Worm (Caenorhabditis elegans): ENCODE results near the gene sre-8.
"Not testable (repeated sequence)": the region's sequence is repeated elsewhere in the genome, so short reads cannot be mapped to it uniquely, and the experiment has no call there.

Gene sre-8

DNA sequence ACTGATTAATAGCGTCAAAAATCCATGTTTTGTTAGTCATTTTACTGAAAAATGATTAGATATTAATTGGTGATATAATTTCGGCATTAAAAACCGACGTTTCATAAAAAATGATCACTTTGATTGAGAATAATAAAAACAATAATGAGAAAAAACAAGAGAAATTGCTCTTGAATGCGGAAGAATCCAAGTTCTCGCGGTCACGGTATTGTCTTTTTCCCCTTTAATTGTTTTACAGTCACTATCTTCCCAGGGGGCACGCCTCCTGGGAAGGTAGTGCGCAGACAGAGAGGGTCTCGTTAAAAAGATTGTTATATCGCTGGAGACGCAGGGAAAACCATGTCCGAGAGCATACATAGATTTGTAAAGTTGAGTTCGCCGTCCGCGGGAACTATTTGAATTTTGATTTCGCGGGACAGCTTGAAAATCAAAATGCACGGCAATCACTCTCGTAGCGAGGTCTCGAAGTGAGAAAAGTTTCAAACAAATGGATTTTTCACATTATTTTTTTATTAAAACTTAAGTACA is 36.8 kb downstream of the sre-8 start, which contains the start of gene F14D7.2:
Gene F14D7.2 (minus strand): TSS at position 51 of the 528 bp plus-strand sequence.
- TF ChIP-seq dao-5 (tag; optimal IDR thresholded peaks at IDR 0.05) (no peak), W03F9.2 (tag; optimal IDR thresholded peaks at IDR 0.05) (no peak), him-1 (tag; optimal IDR thresholded peaks at IDR 0.05) (no peak)

DNA sequence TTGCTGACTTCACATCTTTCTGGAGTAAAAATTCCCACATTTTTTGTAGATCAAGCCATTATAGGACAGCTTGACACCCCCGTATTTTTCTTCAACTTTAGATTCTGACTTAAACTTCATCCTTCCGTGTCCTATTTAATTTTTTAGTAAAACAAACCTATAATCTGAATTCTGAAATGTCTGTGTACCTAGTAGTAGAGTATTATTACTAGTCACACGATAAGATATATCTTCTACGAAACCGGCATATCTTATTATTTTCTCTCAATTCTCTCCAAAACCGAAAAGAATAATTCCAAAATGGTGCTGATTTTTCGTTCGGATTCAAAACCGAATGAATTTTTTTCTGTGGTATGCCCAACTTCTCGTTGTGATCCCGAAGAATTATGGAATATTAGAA is 37.5 kb downstream of the sre-8 start, which contains the start of gene F14D7.9:
Gene F14D7.9 (plus strand): TSS at position 301 of the 400 bp plus-strand sequence.
- TF ChIP-seq him-1 (tag; optimal IDR thresholded peaks at IDR 0.05) (no peak), W03F9.2 (tag; optimal IDR thresholded peaks at IDR 0.05) (no peak), dao-5 (tag; optimal IDR thresholded peaks at IDR 0.05) (no peak)

DNA sequence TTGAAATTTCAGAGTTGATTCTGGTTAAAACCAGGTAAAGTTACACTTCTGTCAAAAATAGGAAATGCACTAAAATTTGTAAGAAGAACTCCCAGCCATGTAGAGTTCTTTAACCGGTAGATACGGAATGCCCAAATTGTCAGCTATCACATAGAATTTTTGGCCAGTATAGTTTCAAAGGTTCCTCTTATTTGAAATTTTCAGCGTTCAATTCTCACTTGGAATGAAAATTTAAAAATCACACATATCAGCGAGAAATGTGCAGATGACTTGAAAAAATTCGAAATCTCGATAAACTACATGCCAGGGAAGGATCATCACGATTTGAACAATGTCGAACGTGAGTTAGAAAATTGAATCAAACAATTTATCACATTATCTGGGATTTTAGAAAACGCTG is 39.6 kb downstream of the sre-8 start, which contains the start of gene F14D7.3:
Gene F14D7.3 (plus strand): TSS at position 301 of the 400 bp plus-strand sequence.
- no peak for TF ChIP-seq him-1 (tag; optimal IDR thresholded peaks at IDR 0.05)
- TF ChIP-seq dao-5 (tag; optimal IDR thresholded peaks at IDR 0.05), result no peak
- no peak for TF ChIP-seq W03F9.2 (tag; optimal IDR thresholded peaks at IDR 0.05)

DNA sequence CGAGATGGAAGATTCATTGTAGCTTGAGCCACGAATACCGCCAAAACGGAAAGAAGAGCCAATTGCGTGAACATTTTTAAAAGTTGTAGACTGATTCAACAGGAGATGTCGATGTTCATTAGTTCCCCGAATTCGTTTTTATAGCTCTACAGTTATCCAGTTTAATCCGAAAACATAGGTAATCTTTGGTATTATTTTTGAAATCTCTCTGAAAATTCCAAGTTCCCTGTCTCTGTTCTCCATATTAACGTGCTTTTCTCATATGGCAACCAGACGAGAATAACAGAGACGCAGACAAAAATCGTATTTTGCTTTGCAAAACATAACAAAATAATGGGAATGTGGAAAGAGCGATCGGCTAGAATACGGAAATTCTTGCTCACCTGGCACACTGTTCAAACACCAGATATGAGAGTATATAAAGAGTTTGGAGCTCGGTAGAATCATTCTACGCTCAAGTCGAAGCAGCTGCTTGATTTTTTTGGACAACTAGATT is 42.7 kb downstream of the sre-8 start, which contains the start of the genes spig-3 and F14D7.12:
Gene spig-3 (minus strand): TSS at position 101 of the 496 bp plus-strand sequence.
Gene F14D7.12 (plus strand): TSS at position 446 of the 496 bp plus-strand sequence.
- no peak for TF ChIP-seq him-1 (tag; optimal IDR thresholded peaks at IDR 0.05)
- no peak for TF ChIP-seq dao-5 (tag; optimal IDR thresholded peaks at IDR 0.05)
- no peak for TF ChIP-seq W03F9.2 (tag; optimal IDR thresholded peaks at IDR 0.05)

DNA sequence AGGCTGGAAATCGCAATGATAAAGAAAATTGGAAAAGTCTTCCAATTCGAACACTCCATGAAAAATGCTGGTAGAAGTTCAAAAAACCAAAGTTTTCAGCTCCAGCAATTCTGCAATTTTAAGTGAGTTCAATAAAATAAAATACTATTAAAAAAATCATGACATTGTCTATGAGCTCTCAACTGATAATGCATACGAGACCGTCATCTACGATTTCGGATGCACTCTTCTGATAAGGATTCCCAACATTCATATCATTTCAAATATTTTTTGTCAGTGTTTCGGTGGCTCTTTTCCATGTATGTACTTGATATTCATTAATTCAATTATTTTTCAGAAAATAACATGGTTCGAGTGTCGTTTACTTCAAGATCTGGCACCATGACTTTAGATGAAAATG is 44.2 kb downstream of the sre-8 start, which contains the start of gene F14D7.6:
Gene F14D7.6 (plus strand): TSS at position 338 of the 400 bp plus-strand sequence.
- TF ChIP-seq W03F9.2 (tag; optimal IDR thresholded peaks at IDR 0.05) (no peak), dao-5 (tag; optimal IDR thresholded peaks at IDR 0.05) (no peak), him-1 (tag; optimal IDR thresholded peaks at IDR 0.05) (no peak)

DNA sequence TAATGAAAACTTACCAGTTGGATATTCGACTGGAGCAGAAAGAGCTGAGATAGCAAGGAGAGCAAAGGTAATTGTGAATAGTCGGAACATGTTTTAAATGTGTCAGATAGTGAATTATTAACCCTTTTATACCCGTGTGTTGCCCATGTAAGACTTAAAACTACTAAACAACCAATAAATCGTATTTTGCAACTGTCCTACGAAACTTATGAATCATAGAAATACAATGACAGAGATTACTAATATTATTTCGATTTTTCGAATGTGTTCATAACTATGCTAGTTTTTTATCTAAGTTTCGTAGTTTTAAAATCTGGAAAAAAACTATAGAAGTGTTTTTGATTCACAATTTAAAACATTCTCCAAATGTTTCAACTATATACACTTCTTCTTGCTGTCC is 49.9 kb downstream of the sre-8 start, which contains the start of gene spig-4:
Gene spig-4 (minus strand): TSS at position 101 of the 400 bp plus-strand sequence.
- TF ChIP-seq W03F9.2, him-1, dao-5 (tag; optimal IDR thresholded peaks at IDR 0.05): not testable (repeated sequence)

DNA sequence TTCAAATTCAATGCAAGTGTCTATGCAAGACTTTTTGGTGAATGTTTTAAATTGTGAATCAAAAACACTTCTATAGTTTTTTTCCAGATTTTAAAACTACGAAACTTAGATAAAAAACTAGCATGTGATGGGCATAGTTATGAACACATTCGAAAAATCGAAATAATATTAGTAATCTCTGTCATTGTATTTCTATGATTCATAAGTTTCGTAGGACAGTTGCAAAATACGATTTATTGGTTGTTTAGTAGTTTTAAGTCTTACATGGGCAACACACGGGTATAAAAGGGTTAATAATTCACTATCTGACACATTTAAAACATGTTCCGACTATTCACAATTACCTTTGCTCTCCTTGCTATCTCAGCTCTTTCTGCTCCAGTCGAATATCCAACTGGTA is 51.3 kb downstream of the sre-8 start, which contains the start of gene spig-5:
Gene spig-5 (plus strand): TSS at position 301 of the 400 bp plus-strand sequence.
- TF ChIP-seq W03F9.2, dao-5, him-1 (tag; optimal IDR thresholded peaks at IDR 0.05): not testable (repeated sequence)

Data from whole organism, L4/young adult.